Fruit fly (Drosophila melanogaster) whole organism, prepupa: ENCODE data around the gene Pfdn1.
A peak's percentile ranks its signal among the peaks of the same experiment; 100 is the strongest.

Experiments
- Blimp-1 ChIP-seq: fragments of 200-800 bp; sonication (Bioruptor generic); optimal IDR thresholded peaks from 3 replicates; lab custom pipeline; 2017; ENCODE audit warnings: missing biosample characterization, missing genetic modification characterization, mild to moderate bottlenecking, moderate library complexity, missing genetic modification reagents
- CG10631 ChIP-seq: fragments of 200-800 bp; sonication (Bioruptor generic); optimal IDR thresholded peaks from 2 replicates; lab custom pipeline; 2016; ENCODE audit warnings: missing biosample characterization, missing genetic modification characterization
- CG10669 ChIP-seq: fragments of 200-800 bp; sonication (Bioruptor generic); optimal IDR thresholded peaks from 3 replicates; lab custom pipeline; 2018; ENCODE audit warnings: missing biosample characterization, mild to moderate bottlenecking, missing genetic modification characterization, moderate library complexity
- CG11294 ChIP-seq: fragments of 200-800 bp; sonication (Bioruptor generic); IDR thresholded peaks from 2 replicates; pipeline ENCODE4 v1.3.6; 2022; ENCODE audit warnings: missing biosample characterization, missing genetic modification characterization
- CG11762 ChIP-seq: fragments of 200-800 bp; sonication (Bioruptor generic); optimal IDR thresholded peaks from 3 replicates; lab custom pipeline; 2016; ENCODE audit warnings: missing biosample characterization, missing genetic modification characterization; ENCODE audit not compliant: insufficient read depth
- CG15336 ChIP-seq: fragments of 200-800 bp; sonication (Bioruptor generic); IDR thresholded peaks from 2 replicates; pipeline ENCODE4 v1.3.6; 2022; ENCODE audit warnings: missing biosample characterization, missing genetic modification characterization
- CG32006 ChIP-seq: fragments of 200-800 bp; sonication (Bioruptor generic); optimal IDR thresholded peaks from 3 replicates; lab custom pipeline; 2017; ENCODE audit warnings: missing biosample characterization, mild to moderate bottlenecking, missing genetic modification characterization
- CG34406 ChIP-seq: fragments of 200-800 bp; sonication (Bioruptor generic); optimal IDR thresholded peaks from 3 replicates; lab custom pipeline; 2016; ENCODE audit warnings: missing biosample characterization, missing genetic modification characterization
- CG3919 ChIP-seq: fragments of 200-800 bp; sonication (Bioruptor generic); optimal IDR thresholded peaks from 3 replicates; lab custom pipeline; 2016; ENCODE audit warnings: missing biosample characterization, missing genetic modification characterization
- CG4318 ChIP-seq: fragments of 200-800 bp; sonication (Bioruptor generic); optimal IDR thresholded peaks from 3 replicates; lab custom pipeline; 2017; ENCODE audit warnings: missing biosample characterization, mild to moderate bottlenecking, missing genetic modification characterization
- CG6163 ChIP-seq: fragments of 200-800 bp; sonication (Bioruptor generic); IDR thresholded peaks from 3 replicates; pipeline ENCODE4 v1.3.6; 2022; ENCODE audit warnings: missing biosample characterization, missing genetic modification characterization
- CG6276 ChIP-seq: fragments of 200-800 bp; sonication (Bioruptor generic); optimal IDR thresholded peaks from 2 replicates; lab custom pipeline; 2017; ENCODE audit warnings: missing biosample characterization, mild to moderate bottlenecking, missing genetic modification characterization
- CG6792 ChIP-seq: fragments of 200-800 bp; sonication (Bioruptor generic); optimal IDR thresholded peaks from 3 replicates; lab custom pipeline; 2016; ENCODE audit warnings: missing biosample characterization, missing genetic modification characterization
- CG6808 ChIP-seq: fragments of 200-800 bp; sonication (Bioruptor generic); optimal IDR thresholded peaks from 3 replicates; lab custom pipeline; 2017; ENCODE audit warnings: missing biosample characterization, missing genetic modification characterization, mild to moderate bottlenecking, moderate library complexity, missing genetic modification reagents
- CG6854 ChIP-seq: fragments of 200-800 bp; sonication (Bioruptor generic); optimal IDR thresholded peaks from 2 replicates; lab custom pipeline; 2017; ENCODE audit warnings: missing biosample characterization, mild to moderate bottlenecking, missing genetic modification characterization
- CG7368 ChIP-seq: fragments of 200-800 bp; sonication (Bioruptor generic); optimal IDR thresholded peaks from 3 replicates; lab custom pipeline; 2016; ENCODE audit warnings: missing biosample characterization, missing genetic modification characterization
- CG8119 ChIP-seq: fragments of 200-800 bp; sonication (Bioruptor generic); IDR thresholded peaks from 3 replicates; pipeline ENCODE4 v1.3.6; 2022; ENCODE audit warnings: missing biosample characterization, missing genetic modification characterization
- CG8319 ChIP-seq: fragments of 200-800 bp; sonication (Bioruptor generic); optimal IDR thresholded peaks from 3 replicates; lab custom pipeline; 2016; ENCODE audit warnings: missing biosample characterization, missing genetic modification characterization
- CG9139 ChIP-seq: fragments of 200-800 bp; sonication (Bioruptor generic); optimal IDR thresholded peaks from 3 replicates; lab custom pipeline; 2017; ENCODE audit warnings: missing biosample characterization, mild to moderate bottlenecking, missing genetic modification characterization
- Eip75B ChIP-seq: fragments of 200-800 bp; sonication (Bioruptor generic); optimal IDR thresholded peaks from 3 replicates; lab custom pipeline; 2016; ENCODE audit warnings: missing biosample characterization, missing genetic modification characterization
- Eip78C ChIP-seq: fragments of 200-800 bp; sonication (Bioruptor generic); peaks from one replicate; lab custom pipeline; 2016; ENCODE audit warnings: missing biosample characterization, missing genetic modification characterization
- Eip93F ChIP-seq: fragments of 200-800 bp; sonication (Bioruptor generic); optimal IDR thresholded peaks from 2 replicates; lab custom pipeline; 2016; ENCODE audit warnings: missing biosample characterization, mild to moderate bottlenecking, missing genetic modification characterization
- Ets96B ChIP-seq: fragments of 200-800 bp; optimal IDR thresholded peaks from 2 replicates; lab custom pipeline; 2019; ENCODE audit warnings: missing biosample characterization, mild to moderate bottlenecking, missing genetic modification characterization, moderate library complexity
- Hr39 ChIP-seq: fragments of 200-800 bp; sonication (Bioruptor generic); optimal IDR thresholded peaks from 2 replicates; lab custom pipeline; 2016; ENCODE audit warnings: missing biosample characterization, missing genetic modification characterization
- Hr4 ChIP-seq: fragments of 200-800 bp; sonication (Bioruptor generic); optimal IDR thresholded peaks from 3 replicates; lab custom pipeline; 2016; ENCODE audit warnings: missing biosample characterization, missing genetic modification characterization
- Lpt ChIP-seq: fragments of 200-800 bp; sonication (Bioruptor generic); optimal IDR thresholded peaks from 3 replicates; lab custom pipeline; 2016; ENCODE audit warnings: missing biosample characterization, missing genetic modification characterization
- Met ChIP-seq: fragments of 200-800 bp; sonication (Bioruptor generic); optimal IDR thresholded peaks from 3 replicates; lab custom pipeline; 2016; ENCODE audit warnings: missing biosample characterization, missing genetic modification characterization
- OdsH ChIP-seq: fragments of 200-800 bp; sonication (Bioruptor generic); optimal IDR thresholded peaks from 3 replicates; lab custom pipeline; 2016; ENCODE audit warnings: missing biosample characterization, missing genetic modification characterization
- Smox ChIP-seq: fragments of 200-800 bp; sonication (Bioruptor generic); optimal IDR thresholded peaks from 3 replicates; lab custom pipeline; 2016; ENCODE audit warnings: missing biosample characterization, missing genetic modification characterization
- Sox102F ChIP-seq: fragments of 200-800 bp; sonication (Bioruptor generic); optimal IDR thresholded peaks from 2 replicates; lab custom pipeline; 2016; ENCODE audit warnings: missing biosample characterization, mild to moderate bottlenecking, missing genetic modification characterization
- Sox15 ChIP-seq: fragments of 200-800 bp; sonication (Bioruptor generic); optimal IDR thresholded peaks from 3 replicates; lab custom pipeline; 2016; ENCODE audit warnings: missing biosample characterization, missing genetic modification characterization
- achi ChIP-seq: fragments of 200-800 bp; sonication (Bioruptor generic); optimal IDR thresholded peaks from 3 replicates; lab custom pipeline; 2016; ENCODE audit warnings: missing biosample characterization, missing genetic modification characterization
- acj6 ChIP-seq: fragments of 200-800 bp; sonication (Bioruptor generic); optimal IDR thresholded peaks from 3 replicates; lab custom pipeline; 2016; ENCODE audit warnings: missing biosample characterization, missing genetic modification characterization
- cyc ChIP-seq: fragments of 200-800 bp; sonication (Bioruptor generic); optimal IDR thresholded peaks from 3 replicates; lab custom pipeline; 2016; ENCODE audit warnings: missing biosample characterization, missing genetic modification characterization
- dac ChIP-seq: fragments of 200-800 bp; sonication (Bioruptor generic); optimal IDR thresholded peaks from 2 replicates; lab custom pipeline; 2017; ENCODE audit warnings: missing biosample characterization, mild to moderate bottlenecking, missing genetic modification characterization
- dsx ChIP-seq: fragments of 200-800 bp; optimal IDR thresholded peaks from 3 replicates; lab custom pipeline; 2019; ENCODE audit warnings: missing biosample characterization, mild to moderate bottlenecking, missing genetic modification characterization, moderate library complexity; ENCODE audit not compliant: poor library complexity, severe bottlenecking
- eg ChIP-seq: fragments of 200-800 bp; sonication (Bioruptor generic); IDR thresholded peaks from 3 replicates; pipeline ENCODE4 v1.3.6; 2022; ENCODE audit warnings: missing biosample characterization, missing genetic modification characterization
- esn ChIP-seq: fragments of 200-800 bp; sonication (Bioruptor generic); optimal IDR thresholded peaks from 2 replicates; lab custom pipeline; 2016; ENCODE audit warnings: missing biosample characterization, mild to moderate bottlenecking, missing genetic modification characterization, moderate library complexity
- fd59A ChIP-seq: fragments of 200-800 bp; sonication (Bioruptor generic); optimal IDR thresholded peaks from 2 replicates; lab custom pipeline; 2017; ENCODE audit warnings: missing biosample characterization, mild to moderate bottlenecking, missing genetic modification characterization, missing genetic modification reagents
- fkh ChIP-seq: fragments of 200-800 bp; sonication (Bioruptor generic); optimal IDR thresholded peaks from 3 replicates; lab custom pipeline; 2017; ENCODE audit warnings: missing biosample characterization, mild to moderate bottlenecking, missing genetic modification characterization, moderate library complexity
- lz ChIP-seq: fragments of 200-800 bp; sonication (Bioruptor generic); optimal IDR thresholded peaks from 3 replicates; lab custom pipeline; 2016; ENCODE audit warnings: missing biosample characterization, missing genetic modification characterization
- net ChIP-seq: fragments of 200-800 bp; sonication (Bioruptor generic); optimal IDR thresholded peaks from 3 replicates; lab custom pipeline; 2016; ENCODE audit warnings: missing biosample characterization, missing genetic modification characterization
- spab ChIP-seq: fragments of 200-800 bp; sonication (Bioruptor generic); optimal IDR thresholded peaks from 2 replicates; lab custom pipeline; 2017; ENCODE audit warnings: missing biosample characterization, mild to moderate bottlenecking, missing genetic modification characterization, missing genetic modification reagents
- svp ChIP-seq: fragments of 200-800 bp; sonication (Bioruptor generic); peaks from one replicate; lab custom pipeline; 2016; ENCODE audit warnings: missing biosample characterization, missing genetic modification characterization
- topi ChIP-seq: fragments of 200-800 bp; sonication (Bioruptor generic); optimal IDR thresholded peaks from 3 replicates; lab custom pipeline; 2016; ENCODE audit warnings: missing biosample characterization, missing genetic modification characterization
- vri ChIP-seq: fragments of 200-800 bp; sonication (Bioruptor generic); optimal IDR thresholded peaks from 3 replicates; lab custom pipeline; 2016; ENCODE audit warnings: missing biosample characterization, mild to moderate bottlenecking, missing genetic modification characterization

The Pfdn1 gene

DNA sequence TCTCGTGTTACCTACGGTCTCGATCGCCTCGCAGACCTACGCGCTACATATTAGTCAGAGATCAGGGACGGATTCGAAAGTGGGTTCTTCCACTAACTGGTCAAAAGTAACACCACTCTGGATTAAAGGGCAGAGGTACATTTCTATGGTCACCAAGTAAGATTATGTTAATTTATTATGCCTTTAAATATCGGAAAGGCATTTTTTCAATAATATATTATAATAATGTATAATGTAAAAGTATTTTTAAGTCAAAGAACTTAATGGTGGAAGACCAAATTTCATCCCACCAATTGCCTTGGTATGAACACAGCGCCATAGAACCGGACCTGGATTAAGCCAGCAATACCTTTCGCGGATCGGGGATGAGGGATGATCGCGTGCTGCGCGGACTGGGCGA is 46.1 kb upstream of the Pfdn1 start (continued):
- peak; percentile 21 for TF ChIP-seq Smox
- TF ChIP-seq CG6808 (GFP tag; lab: Kevin White, UChicago): peak; percentile 73
- TF ChIP-seq esn: peak; percentile 33
- peak; percentile 82 for TF ChIP-seq CG3919 (GFP tag; lab: Kevin White, UChicago)
- peak; percentile 56 for TF ChIP-seq Blimp-1 (GFP tag; lab: Kevin White, UChicago)
- TF ChIP-seq Sox15: peak; percentile 58
- TF ChIP-seq CG6163 (GFP tag; lab: Robert Waterston, UW): peak; percentile 65
- TF ChIP-seq CG10631 (GFP tag; lab: Kevin White, UChicago): peak; percentile 64
- peak; percentile 55 for TF ChIP-seq CG8319 (GFP tag; lab: Kevin White, UChicago)
- peak; percentile 63 for TF ChIP-seq CG32006 (GFP tag; lab: Kevin White, UChicago)
- TF ChIP-seq OdsH (GFP tag; lab: Kevin White, UChicago): peak; percentile 22
- TF ChIP-seq Eip93F (GFP tag; lab: Kevin White, UChicago): peak; percentile 15
- peak; percentile 5 for TF ChIP-seq CG6854 (GFP tag; lab: Kevin White, UChicago)
- TF ChIP-seq lz (GFP tag; lab: Kevin White, UChicago): peak; percentile 56
- peak; percentile 75 for TF ChIP-seq achi
- TF ChIP-seq CG15336 (GFP tag; lab: Robert Waterston, UW): no peak
- peak; percentile 37 for TF ChIP-seq CG6276 (GFP tag; lab: Kevin White, UChicago)
- peak; percentile 73 for TF ChIP-seq spab (GFP tag; lab: Kevin White, UChicago)
- TF ChIP-seq eg: 0 out of 3 replicates have a peak, but pooled peaks have one; percentile 28
- TF ChIP-seq, all 60 proteins: peak for 49

DNA sequence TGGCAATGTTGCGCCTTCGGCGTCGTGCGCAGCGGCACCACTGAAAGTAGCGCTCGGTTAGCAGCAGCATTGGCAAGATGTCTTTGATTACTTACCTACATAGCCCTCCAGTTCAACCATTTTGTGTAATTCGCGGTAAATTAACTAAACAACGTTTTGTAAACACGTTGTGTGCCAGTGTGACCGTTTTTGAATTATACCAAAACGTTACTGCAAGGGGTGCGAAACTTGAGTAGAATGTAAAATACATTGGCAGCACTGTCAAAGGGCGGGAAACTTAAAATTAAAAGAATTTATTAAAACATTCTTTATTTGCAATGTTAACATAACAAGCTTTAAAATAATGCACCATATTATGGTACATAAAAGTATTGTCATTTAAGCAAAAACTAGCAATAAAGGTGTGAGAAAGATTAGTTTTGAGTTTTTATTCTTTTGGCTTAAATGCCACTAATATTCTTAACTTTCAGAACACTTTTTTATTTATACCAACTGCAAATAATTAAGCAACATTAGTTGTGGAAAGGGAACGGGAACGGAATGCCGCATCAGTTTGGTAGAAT is 44.5 kb upstream of the Pfdn1 start, which contains the start of gene CG9107:
CG9107 (minus strand) TSS at position 195 of the 563 bp plus-strand sequence.
- TF ChIP-seq Sox102F (GFP tag; lab: Kevin White, UChicago) (no peak), CG3919 (GFP tag; lab: Kevin White, UChicago) (no peak), Met (GFP tag; lab: Kevin White, UChicago) (no peak), Hr4 (no peak), vri (GFP tag; lab: Kevin White, UChicago) (no peak), CG6808 (GFP tag; lab: Kevin White, UChicago) (peak; percentile 100), fkh (peak; percentile 78), Eip75B (GFP tag; lab: Kevin White, UChicago) (no peak), fd59A (GFP tag; lab: Kevin White, UChicago) (no peak), esn (no peak), dac (GFP tag; lab: Kevin White, UChicago) (no peak), dsx (GFP tag; lab: Kevin White, UChicago) (no peak), CG9139 (GFP tag; lab: Kevin White, UChicago) (no peak), cyc (GFP tag; lab: Kevin White, UChicago) (no peak)

DNA sequence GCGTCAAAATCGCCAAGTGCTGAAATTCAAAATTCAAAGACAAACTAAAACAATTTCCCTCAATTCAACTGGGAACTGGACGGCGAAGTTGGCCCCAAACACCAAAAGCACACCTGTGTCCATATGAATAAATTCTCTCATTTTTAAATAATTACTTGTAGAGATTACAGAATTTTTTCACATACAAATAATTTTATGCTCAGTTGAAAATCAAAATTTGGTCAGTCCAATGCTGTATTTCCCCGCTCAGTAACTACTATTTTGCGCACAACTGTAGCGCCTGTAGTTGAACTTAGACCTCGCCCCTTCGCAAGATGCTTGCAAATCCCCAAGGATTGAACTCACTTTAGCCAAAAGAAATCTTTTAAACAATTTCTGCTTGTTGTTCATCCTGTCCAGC is 40.2 kb upstream of the Pfdn1 start:
- TF ChIP-seq net (GFP tag; lab: Kevin White, UChicago) (no peak), Eip93F (GFP tag; lab: Kevin White, UChicago) (no peak), Lpt (GFP tag; lab: Kevin White, UChicago) (no peak), Hr4 (peak; percentile 34), topi (GFP tag; lab: Kevin White, UChicago) (no peak), eg (peak; percentile 39; the same call in 1 of the 3 replicates), fd59A (GFP tag; lab: Kevin White, UChicago) (no peak), acj6 (peak; percentile 24), spab (GFP tag; lab: Kevin White, UChicago) (no peak), Eip78C (GFP tag; lab: Kevin White, UChicago) (peak; percentile 47), CG34406 (GFP tag; lab: Kevin White, UChicago) (no peak), dac (GFP tag; lab: Kevin White, UChicago) (no peak), svp (GFP tag; lab: Kevin White, UChicago) (peak; percentile 74), Ets96B (tag; lab: Kevin White, UChicago) (no peak), Sox102F (GFP tag; lab: Kevin White, UChicago) (no peak), Met (GFP tag; lab: Kevin White, UChicago) (no peak), CG8119 (GFP tag; lab: Robert Waterston, UW) (peak; percentile 44; the same call in 2 of the 3 replicates), CG7368 (GFP tag; lab: Kevin White, UChicago) (no peak), CG10669 (GFP tag; lab: Kevin White, UChicago) (no peak), fkh (no peak), Hr39 (GFP tag; lab: Kevin White, UChicago) (peak; percentile 15), CG6163 (GFP tag; lab: Robert Waterston, UW) (peak; percentile 21; the same call in 1 of the 3 replicates), CG6792 (GFP tag; lab: Kevin White, UChicago) (no peak), CG4318 (GFP tag; lab: Kevin White, UChicago) (no peak), Blimp-1 (GFP tag; lab: Kevin White, UChicago) (no peak), CG11294 (GFP tag; lab: Robert Waterston, UW) (no peak), CG11762 (no peak), CG10631 (GFP tag; lab: Kevin White, UChicago) (no peak)
